Worm (Caenorhabditis elegans) whole organism, L3 larva: ENCODE measurements around the gene dsc-4.
A peak's percentile ranks its signal among the peaks of the same experiment; 100 is the strongest.

ENCODE experiments used
- ama-1 ChIP-seq: fragments of 150-350 bp; optimal IDR thresholded peaks from 2 replicates; lab custom pipeline; 2018
- ceh-16 ChIP-seq: sonication (generic microtip); optimal IDR thresholded peaks from 2 replicates; lab custom pipeline; 2017; ENCODE audit warnings: missing biosample characterization, missing genetic modification characterization
- ceh-28 ChIP-seq: fragments of 150-350 bp; optimal IDR thresholded peaks from 2 replicates; lab custom pipeline; 2014; ENCODE audit warnings: missing biosample characterization, missing genetic modification reagents, missing genetic modification characterization
- ceh-82 ChIP-seq: fragments of 150-350 bp; optimal IDR thresholded peaks from 2 replicates; lab custom pipeline; 2014; ENCODE audit warnings: missing biosample characterization, missing genetic modification characterization
- daf-12 ChIP-seq: fragments of 150-350 bp; optimal IDR thresholded peaks from 2 replicates; lab custom pipeline; 2014; ENCODE audit warnings: missing biosample characterization, missing genetic modification reagents, missing genetic modification characterization
- egl-5 ChIP-seq: fragments of 150-350 bp; optimal IDR thresholded peaks from 2 replicates; lab custom pipeline; 2017; ENCODE audit warnings: missing biosample characterization, missing genetic modification reagents, missing genetic modification characterization, inconsistent platforms
- elt-1 ChIP-seq: fragments of 150-350 bp; optimal IDR thresholded peaks from 2 replicates; lab custom pipeline; 2014; ENCODE audit warnings: missing biosample characterization, missing genetic modification characterization
- elt-2 ChIP-seq: sonication (generic microtip); optimal IDR thresholded peaks from 2 replicates; lab custom pipeline; 2016; ENCODE audit warnings: missing genetic modification reagents, mild to moderate bottlenecking, missing genetic modification characterization, missing compliant biosample characterization
- elt-3 ChIP-seq, 3 experiments: fragments of 150-350 bp in 1 of 3; sonication (generic microtip) in 2 of 3; optimal IDR thresholded peaks; 2 replicates in 2 of 3; 4 replicates in 1 of 3; lab custom pipeline; 2014 to 2017; ENCODE audit warnings: missing biosample characterization in 3 of 3, missing genetic modification characterization in 3 of 3
- eor-1 ChIP-seq, 2 experiments: fragments of 150-350 bp; optimal IDR thresholded peaks; 2 replicates each; lab custom pipeline; 2014 to 2018; ENCODE audit warnings: missing biosample characterization in 2 of 2, missing genetic modification characterization in 2 of 2
- fos-1 ChIP-seq: fragments of 150-350 bp; optimal IDR thresholded peaks from 2 replicates; lab custom pipeline; 2014; ENCODE audit warnings: missing biosample characterization, missing genetic modification characterization
- hmg-11 ChIP-seq: sonication (generic microtip); optimal IDR thresholded peaks from 2 replicates; lab custom pipeline; 2016; ENCODE audit warnings: missing genetic modification characterization, missing compliant biosample characterization
- jun-1 ChIP-seq: fragments of 150-350 bp; optimal IDR thresholded peaks from 2 replicates; lab custom pipeline; 2014; ENCODE audit warnings: missing biosample characterization, missing genetic modification reagents, missing genetic modification characterization
- lin-15B ChIP-seq: fragments of 150-350 bp; optimal IDR thresholded peaks from 2 replicates; lab custom pipeline; 2014; ENCODE audit warnings: missing biosample characterization, missing genetic modification characterization
- lsy-12 ChIP-seq: sonication (generic microtip); optimal IDR thresholded peaks from 2 replicates; lab custom pipeline; 2016; ENCODE audit warnings: mild to moderate bottlenecking, missing genetic modification characterization, missing compliant biosample characterization
- mdl-1 ChIP-seq: fragments of 150-350 bp; optimal IDR thresholded peaks from 2 replicates; lab custom pipeline; 2014; ENCODE audit warnings: missing biosample characterization, missing genetic modification characterization
- mml-1 ChIP-seq: fragments of 150-350 bp; sonication (generic microtip); optimal IDR thresholded peaks from 3 replicates; lab custom pipeline; 2014; ENCODE audit warnings: missing biosample characterization, missing genetic modification characterization
- nfya-1 ChIP-seq: sonication (generic microtip); optimal IDR thresholded peaks from 2 replicates; lab custom pipeline; 2017; ENCODE audit warnings: missing genetic modification characterization, mild to moderate bottlenecking, missing compliant biosample characterization, antibody characterized with exemption, moderate library complexity; ENCODE audit not compliant: insufficient read depth
- nhr-11 ChIP-seq: fragments of 150-350 bp; optimal IDR thresholded peaks from 2 replicates; lab custom pipeline; 2014; ENCODE audit warnings: missing biosample characterization, missing genetic modification characterization
- nhr-23 ChIP-seq: fragments of 150-350 bp; optimal IDR thresholded peaks from 2 replicates; lab custom pipeline; 2014; ENCODE audit warnings: missing biosample characterization, missing genetic modification reagents, missing genetic modification characterization
- nhr-28 ChIP-seq: fragments of 150-350 bp; optimal IDR thresholded peaks from 2 replicates; lab custom pipeline; 2014; ENCODE audit warnings: missing biosample characterization, missing genetic modification characterization
- nhr-43 ChIP-seq: sonication (generic microtip); optimal IDR thresholded peaks from 2 replicates; lab custom pipeline; 2016; ENCODE audit warnings: mild to moderate bottlenecking, missing genetic modification characterization, missing compliant biosample characterization; ENCODE audit not compliant: poor library complexity, severe bottlenecking
- nhr-67 ChIP-seq: fragments of 150-350 bp; optimal IDR thresholded peaks from 2 replicates; lab custom pipeline; 2014; ENCODE audit warnings: missing biosample characterization, missing genetic modification characterization
- nhr-76 ChIP-seq: fragments of 150-350 bp; sonication (generic microtip); optimal IDR thresholded peaks from 5 replicates; lab custom pipeline; 2014; ENCODE audit warnings: missing biosample characterization, missing genetic modification characterization
- nhr-77 ChIP-seq: fragments of 150-350 bp; optimal IDR thresholded peaks from 2 replicates; lab custom pipeline; 2014; ENCODE audit warnings: missing biosample characterization, missing genetic modification characterization
- pha-4 ChIP-seq: fragments of 150-350 bp; optimal IDR thresholded peaks from 2 replicates; lab custom pipeline; 2014; ENCODE audit warnings: missing biosample characterization, missing genetic modification reagents, missing genetic modification characterization
- pqm-1 ChIP-seq: fragments of 150-350 bp; optimal IDR thresholded peaks from 2 replicates; lab custom pipeline; 2017; ENCODE audit warnings: missing biosample characterization, missing genetic modification characterization, inconsistent platforms
- snpc-4 ChIP-seq: fragments of 150-350 bp; optimal IDR thresholded peaks from 2 replicates; lab custom pipeline; 2014; ENCODE audit warnings: missing biosample characterization, missing genetic modification characterization
- tbx-2 ChIP-seq: sonication (generic microtip); optimal IDR thresholded peaks from 2 replicates; lab custom pipeline; 2016; ENCODE audit warnings: mild to moderate bottlenecking, missing genetic modification characterization, missing compliant biosample characterization
- zag-1 ChIP-seq: fragments of 150-350 bp; optimal IDR thresholded peaks from 2 replicates; lab custom pipeline; 2014; ENCODE audit warnings: missing biosample characterization, missing genetic modification characterization
- ztf-11 ChIP-seq: fragments of 150-350 bp; optimal IDR thresholded peaks from 2 replicates; lab custom pipeline; 2014; ENCODE audit warnings: missing biosample characterization, missing genetic modification characterization
- ztf-4 ChIP-seq: fragments of 150-350 bp; optimal IDR thresholded peaks from 2 replicates; lab custom pipeline; 2014; ENCODE audit warnings: missing biosample characterization, missing genetic modification characterization

dsc-4 gene

DNA sequence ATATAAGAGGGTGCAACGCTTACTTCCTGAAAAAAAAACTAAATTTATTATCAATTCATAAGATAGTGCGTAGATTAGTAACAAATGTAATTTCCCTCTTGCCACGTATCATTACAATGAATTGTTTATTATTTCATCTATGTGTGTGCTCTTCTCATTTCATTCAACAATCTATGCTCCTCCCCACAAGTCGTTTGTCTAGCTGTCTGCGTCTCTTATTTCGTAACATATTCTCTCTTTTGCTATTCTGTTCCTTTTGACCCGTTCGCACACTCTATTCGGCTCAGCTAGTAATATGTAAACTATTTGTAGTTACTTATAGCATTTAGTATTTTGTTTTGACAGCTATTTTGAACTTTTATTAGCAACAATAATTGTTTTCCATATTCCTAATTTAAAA, 38.3 kb downstream of the dsc-4 start:
- TF ChIP-seq pha-4 (tag; lab: Kevin White, UChicago) (peak; percentile 35), fos-1 (tag; lab: Kevin White, UChicago) (no peak)

DNA sequence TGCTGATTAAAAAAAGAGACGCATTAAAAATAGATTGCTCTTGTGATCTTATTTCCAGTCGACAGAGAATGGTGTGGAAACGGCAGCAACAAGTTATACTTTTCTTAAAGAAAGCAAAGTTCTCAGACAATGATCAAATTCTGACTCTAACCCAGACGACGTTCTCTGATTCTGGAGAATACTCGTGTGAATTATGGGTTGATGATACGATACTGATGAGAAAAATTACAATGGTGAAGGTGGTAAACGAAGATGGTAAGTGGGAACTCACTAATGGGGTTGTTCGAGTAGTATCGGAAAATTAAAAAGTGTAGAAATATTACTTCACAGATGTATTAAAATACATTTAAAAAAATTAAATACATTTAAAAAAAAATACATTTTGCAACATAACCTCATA, 42.1 kb downstream of the dsc-4 start:
- TF ChIP-seq hmg-11 (no peak), nhr-23 (tag; lab: Kevin White, UChicago) (no peak), lsy-12 (tag; lab: Kevin White, UChicago) (no peak)
- TF ChIP-seq, all 47 proteins: peak for 0

DNA sequence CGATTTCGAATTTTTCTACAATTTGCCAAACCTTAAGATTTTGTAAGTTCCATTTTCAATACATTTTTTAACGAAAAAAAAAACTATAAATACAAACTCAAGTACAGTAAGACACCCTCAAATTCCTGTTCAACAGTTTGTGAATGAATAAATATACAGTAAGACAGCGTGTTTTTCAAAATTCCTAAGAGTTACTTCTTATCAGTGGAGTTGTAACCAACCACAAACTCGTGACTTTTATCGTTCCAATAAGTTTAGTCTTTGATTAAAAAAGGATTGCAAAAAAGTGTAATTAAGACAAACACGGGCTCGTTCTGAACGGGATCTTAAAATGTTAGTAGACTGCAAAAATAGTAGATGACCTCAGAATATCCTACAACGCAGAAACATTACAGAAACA, 45.2 kb downstream of the dsc-4 start:
- TF ChIP-seq ztf-11 (tag; lab: Kevin White, UChicago) (no peak), lin-15B (tag; lab: Kevin White, UChicago) (no peak), pqm-1 (peak; percentile 68), jun-1 (no peak), mml-1 (no peak), pha-4 (tag; lab: Kevin White, UChicago) (peak; percentile 30), fos-1 (tag; lab: Kevin White, UChicago) (no peak), nhr-11 (no peak), tbx-2 (tag; lab: Kevin White, UChicago) (no peak), snpc-4 (tag; lab: Kevin White, UChicago) (no peak), nhr-76 (tag; lab: Kevin White, UChicago) (no peak), lsy-12 (tag; lab: Kevin White, UChicago) (no peak), daf-12 (no peak), ceh-28 (no peak), nhr-23 (tag; lab: Kevin White, UChicago) (no peak), ceh-16 (no peak), ceh-82 (tag; lab: Kevin White, UChicago) (no peak), elt-2 (tag; lab: Kevin White, UChicago) (peak; percentile 62), nhr-67 (tag; lab: Kevin White, UChicago) (no peak), mdl-1 (tag; lab: Kevin White, UChicago) (no peak), elt-1 (no peak), egl-5 (tag; lab: Kevin White, UChicago) (no peak)
- TF ChIP-seq, all 47 proteins: peak for 3

DNA sequence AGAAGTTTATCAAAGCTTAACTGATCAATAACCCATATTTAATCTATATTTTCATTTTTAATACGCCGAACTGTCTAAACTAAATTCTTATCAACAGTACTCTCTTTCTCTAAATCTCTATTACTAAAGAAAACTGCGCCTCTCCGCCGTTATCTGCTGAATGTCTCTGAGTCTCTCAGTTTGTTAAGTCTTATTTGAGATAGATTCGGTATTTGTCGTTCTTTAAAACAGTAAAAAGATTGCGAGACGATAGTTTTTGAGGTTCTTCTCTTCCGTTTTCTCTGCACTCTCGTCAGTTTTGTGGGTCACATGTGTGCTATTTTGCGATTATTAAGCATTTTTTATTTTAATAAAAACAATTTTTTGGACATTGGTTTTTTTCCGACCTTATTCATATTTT, 46.2 kb downstream of the dsc-4 start, which contains the start of gene sma-10:
Gene sma-10, plus strand, starts transcription at position 236 of the 400 bp plus-strand sequence.
- TF ChIP-seq pqm-1: peak; percentile 98
- peak in 2 of 3 experiments; percentile 17 to 58 for TF ChIP-seq elt-3 (tag; optimal IDR thresholded peaks at IDR 0.05; lab: Kevin White, UChicago)
- TF ChIP-seq jun-1: peak; percentile 82
- peak; percentile 0 for TF ChIP-seq nhr-43 (tag; lab: Kevin White, UChicago)
- no peak for TF ChIP-seq ama-1
- TF ChIP-seq nhr-23 (tag; lab: Kevin White, UChicago): peak; percentile 76
- TF ChIP-seq elt-2 (tag; lab: Kevin White, UChicago): peak; percentile 97
- TF ChIP-seq nhr-77: no peak
- peak; percentile 29 for TF ChIP-seq nfya-1 (tag; lab: Kevin White, UChicago)
- no peak for TF ChIP-seq nhr-28 (tag; lab: Kevin White, UChicago)
- TF ChIP-seq pha-4 (tag; lab: Kevin White, UChicago): peak; percentile 82
- peak; percentile 65 for TF ChIP-seq ceh-28

DNA sequence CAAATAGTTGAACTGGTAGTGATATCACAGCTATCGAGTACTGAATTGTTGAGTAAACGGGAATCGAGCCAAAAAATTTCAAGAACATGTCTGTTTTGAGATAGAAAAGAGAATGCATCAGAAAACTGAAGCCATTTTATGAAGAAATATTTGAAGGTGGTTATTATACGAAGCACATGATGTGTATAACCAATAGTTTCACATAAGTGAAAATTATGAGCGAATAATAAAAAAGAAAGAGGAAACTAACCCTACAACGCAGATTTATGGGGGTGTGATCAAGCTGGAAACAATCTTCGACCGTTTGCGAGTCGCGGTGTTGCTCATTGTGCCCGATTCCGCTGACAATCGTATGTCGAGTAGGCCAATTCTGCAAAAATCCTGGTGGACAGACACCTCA, 47.0 kb downstream of the dsc-4 start, which contains the start of gene srh-282:
Gene srh-282, minus strand, starts transcription at position 101 of the 400 bp plus-strand sequence.
- TF ChIP-seq nhr-77 (no peak), zag-1 (no peak), ztf-11 (tag; lab: Kevin White, UChicago) (no peak), ztf-4 (no peak)

DNA sequence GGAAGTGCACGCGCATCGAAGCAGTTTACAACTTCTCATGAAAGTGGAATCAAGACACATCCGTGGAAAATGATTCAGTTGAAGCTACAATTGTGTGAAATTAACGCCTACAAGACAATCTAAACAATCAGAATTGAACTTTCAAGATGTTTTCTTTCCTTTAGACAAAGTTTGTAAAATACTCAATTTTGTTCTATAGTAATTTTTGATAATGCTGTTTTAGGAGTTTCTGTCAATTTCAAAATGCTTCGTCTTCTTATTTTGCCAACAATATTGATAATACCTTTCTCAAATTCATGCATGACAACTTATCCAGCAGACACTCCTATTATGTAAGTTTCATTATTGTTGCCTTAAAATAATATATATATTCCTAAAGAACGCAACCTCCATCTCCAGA, 51.2 kb downstream of the dsc-4 start, which contains the start of gene T21D12.11:
Gene T21D12.11, plus strand, starts transcription at position 301 of the 400 bp plus-strand sequence.
- no peak for TF ChIP-seq jun-1

DNA sequence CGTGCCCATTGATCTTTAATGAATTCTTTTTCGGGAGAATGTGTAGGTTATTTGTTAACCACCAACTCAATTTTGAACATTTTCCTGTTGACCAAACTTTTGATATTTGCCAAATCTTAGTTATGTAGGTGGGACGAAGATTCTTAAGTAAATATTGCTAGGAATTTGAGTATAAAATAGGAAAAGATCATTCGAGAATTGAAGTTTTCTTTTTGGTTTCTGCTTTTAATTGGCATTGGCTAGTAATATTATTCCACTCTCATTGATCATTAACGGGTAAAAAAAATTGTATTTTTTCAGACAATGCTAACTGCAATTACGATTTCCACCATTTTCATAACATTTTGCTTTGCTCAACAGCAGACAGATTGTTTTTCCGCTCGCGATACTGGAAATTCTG, 54.2 kb downstream of the dsc-4 start, which contains the start of gene T21D12.12:
Gene T21D12.12, plus strand, starts transcription at position 301 of the 400 bp plus-strand sequence.
- TF ChIP-seq ceh-28 (no peak), eor-1 (tag; optimal IDR thresholded peaks at IDR 0.05; lab: Kevin White, UChicago) (no peak), ceh-82 (tag; lab: Kevin White, UChicago) (no peak), pha-4 (tag; lab: Kevin White, UChicago) (peak; percentile 6)
